Worm (Caenorhabditis elegans): ENCODE data around the gene skr-16.

skr-16 gene

ce11 chrIV:7167983-7168760, at the start of gene skr-16:
Gene skr-16, plus strand, starts transcription at chrIV:7168710.
- TF ChIP-seq dao-5 (tag; optimal IDR thresholded peaks at IDR 0.05) (no peak), him-1 (tag; optimal IDR thresholded peaks at IDR 0.05) (no peak), W03F9.2 (tag; optimal IDR thresholded peaks at IDR 0.05) (no peak)

DNA sequence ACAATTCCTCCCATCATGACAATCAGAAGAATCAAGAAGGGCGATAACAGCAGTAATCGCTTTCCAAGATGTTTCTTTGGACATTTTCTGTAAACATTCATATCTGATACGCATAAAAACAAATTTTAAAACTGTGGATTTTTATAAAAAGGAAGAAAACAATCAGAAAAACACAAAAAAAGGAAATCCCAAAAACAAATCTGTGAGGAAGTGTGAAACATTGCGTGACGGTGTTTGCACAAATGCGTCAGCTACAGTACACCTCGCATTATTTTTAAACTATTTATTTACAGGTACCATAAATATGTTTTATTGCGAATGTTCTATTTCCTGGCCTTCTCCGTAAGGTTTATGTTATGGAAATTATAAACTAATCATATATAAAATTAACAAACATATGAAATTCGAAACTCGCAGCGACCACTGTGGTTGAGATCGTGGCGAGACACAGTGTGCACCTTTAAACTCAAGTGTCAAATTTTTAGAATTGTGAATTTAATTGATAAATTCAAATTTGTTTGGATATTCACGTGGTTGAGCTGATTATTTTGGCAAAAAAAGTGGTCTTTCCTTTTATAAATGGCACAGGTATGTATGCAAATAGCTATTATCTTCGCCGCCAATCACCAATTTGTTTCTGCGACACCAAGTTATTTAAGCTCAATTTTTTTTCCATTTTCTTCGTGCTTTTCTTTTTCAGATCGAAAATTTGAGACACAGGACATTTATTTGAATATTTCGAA, 47.0 kb upstream of the skr-16 start, which contains the start of the genes C34D4.10 and str-48:
Gene C34D4.10 (minus strand): TSS at position 101 of the 743 bp plus-strand sequence.
Gene str-48 (plus strand): TSS at position 693 of the 743 bp plus-strand sequence.
- TF ChIP-seq W03F9.2 (tag; optimal IDR thresholded peaks at IDR 0.05), result no peak
- TF ChIP-seq him-1 (tag; optimal IDR thresholded peaks at IDR 0.05), result no peak
- TF ChIP-seq dao-5 (tag; optimal IDR thresholded peaks at IDR 0.05), result no peak

DNA sequence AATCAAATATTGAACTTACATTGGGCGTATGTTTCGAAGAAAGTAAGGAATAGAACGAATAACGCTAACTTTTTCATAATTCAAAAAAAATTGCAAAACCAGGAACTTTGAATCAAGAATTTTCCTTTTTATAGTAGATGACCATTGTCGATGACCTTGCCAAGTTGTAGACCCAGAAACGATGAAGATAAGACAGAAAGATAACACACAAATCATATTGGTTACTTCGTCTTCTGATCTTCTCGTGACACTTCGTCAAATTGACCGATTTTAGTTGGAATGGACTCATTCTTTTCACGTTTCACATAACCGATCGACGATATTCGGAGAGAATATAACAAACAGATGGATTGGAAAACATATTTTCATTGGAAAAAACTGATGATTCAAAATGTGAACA, 36.7 kb upstream of the skr-16 start, which contains the start of gene grsp-3:
Gene grsp-3 (minus strand): TSS at position 149 of the 400 bp plus-strand sequence.
- TF ChIP-seq him-1 (tag; optimal IDR thresholded peaks at IDR 0.05) (no peak), dao-5 (tag; optimal IDR thresholded peaks at IDR 0.05) (no peak), W03F9.2 (tag; optimal IDR thresholded peaks at IDR 0.05) (no peak)

DNA sequence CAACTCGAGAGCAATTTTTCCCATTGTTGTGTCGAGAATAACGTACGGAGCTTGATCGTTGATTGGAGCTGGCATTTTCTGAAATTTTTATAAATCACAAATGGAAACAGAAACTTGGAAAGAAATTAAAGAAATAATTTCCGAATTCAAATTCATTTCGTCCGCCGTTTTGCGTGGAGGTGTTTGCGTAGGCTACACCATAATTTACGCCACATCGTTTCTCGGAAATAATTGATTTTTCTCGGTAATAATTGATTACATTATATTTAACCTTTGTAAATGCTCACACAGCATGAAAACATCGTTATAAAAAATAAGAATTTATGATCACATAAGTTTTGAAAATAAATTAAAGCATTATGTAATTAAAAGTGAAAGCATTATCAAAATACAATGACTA, 35.4 kb upstream of the skr-16 start, which contains the start of gene cyn-12:
Gene cyn-12 (minus strand): TSS at position 78 of the 400 bp plus-strand sequence.
- TF ChIP-seq him-1 (tag; optimal IDR thresholded peaks at IDR 0.05) (no peak), dao-5 (tag; optimal IDR thresholded peaks at IDR 0.05) (no peak), W03F9.2 (tag; optimal IDR thresholded peaks at IDR 0.05) (no peak)

DNA sequence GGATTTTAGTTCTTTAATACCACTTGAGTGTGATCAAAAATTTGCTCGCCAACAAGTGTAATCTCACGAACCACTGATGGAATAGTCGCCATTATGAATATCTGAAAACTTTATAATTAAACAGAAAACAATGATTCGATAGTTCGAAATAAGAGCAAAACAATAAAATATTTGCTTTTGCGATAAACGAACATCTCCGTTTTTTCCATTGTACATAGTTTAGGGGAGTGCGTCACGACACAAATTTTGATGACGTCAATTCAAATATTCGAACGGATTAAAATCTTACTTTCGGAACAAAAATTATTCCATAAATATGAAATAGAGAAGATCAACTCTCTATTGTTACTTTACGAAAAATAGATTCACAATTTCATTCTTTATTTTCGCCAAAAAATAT, 34.5 kb upstream of the skr-16 start, which contains the start of gene mutd-1:
Gene mutd-1 (minus strand): TSS at position 101 of the 400 bp plus-strand sequence.
- no peak for TF ChIP-seq him-1 (tag; optimal IDR thresholded peaks at IDR 0.05)
- no peak for TF ChIP-seq dao-5 (tag; optimal IDR thresholded peaks at IDR 0.05)
- no peak for TF ChIP-seq W03F9.2 (tag; optimal IDR thresholded peaks at IDR 0.05)

DNA sequence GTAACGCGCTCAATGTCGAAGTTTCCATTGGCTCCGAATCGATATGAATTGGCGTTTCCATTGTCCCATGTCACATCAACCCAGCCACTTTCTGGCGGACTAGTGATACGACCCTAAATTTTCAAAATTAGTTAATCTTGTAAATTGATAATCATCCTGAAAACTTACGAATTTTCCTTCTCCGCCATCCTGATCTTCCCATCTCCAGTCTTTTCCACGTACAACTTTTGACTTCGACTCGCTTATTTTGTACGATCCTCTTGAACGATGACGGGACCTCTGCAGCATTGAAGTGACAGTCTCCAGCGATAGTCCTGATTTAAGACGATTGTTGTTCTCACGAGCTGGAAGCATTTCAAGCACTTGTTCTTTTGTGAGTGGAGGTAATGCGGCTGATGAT, 29.4 kb upstream of the skr-16 start:
- no peak for TF ChIP-seq W03F9.2 (tag; optimal IDR thresholded peaks at IDR 0.05)
- TF ChIP-seq dao-5 (tag; optimal IDR thresholded peaks at IDR 0.05), result no peak
- TF ChIP-seq him-1 (tag; optimal IDR thresholded peaks at IDR 0.05), result no peak

ce11 chrIV:7144670-7145257, 23.7 kb upstream of the skr-16 start, which contains the start of gene hecd-1:
Gene hecd-1, minus strand, starts transcription at chrIV:7144720.
- no peak for TF ChIP-seq him-1 (tag; optimal IDR thresholded peaks at IDR 0.05)
- no peak for TF ChIP-seq W03F9.2 (tag; optimal IDR thresholded peaks at IDR 0.05)
- TF ChIP-seq dao-5 (tag; optimal IDR thresholded peaks at IDR 0.05), result no peak

DNA sequence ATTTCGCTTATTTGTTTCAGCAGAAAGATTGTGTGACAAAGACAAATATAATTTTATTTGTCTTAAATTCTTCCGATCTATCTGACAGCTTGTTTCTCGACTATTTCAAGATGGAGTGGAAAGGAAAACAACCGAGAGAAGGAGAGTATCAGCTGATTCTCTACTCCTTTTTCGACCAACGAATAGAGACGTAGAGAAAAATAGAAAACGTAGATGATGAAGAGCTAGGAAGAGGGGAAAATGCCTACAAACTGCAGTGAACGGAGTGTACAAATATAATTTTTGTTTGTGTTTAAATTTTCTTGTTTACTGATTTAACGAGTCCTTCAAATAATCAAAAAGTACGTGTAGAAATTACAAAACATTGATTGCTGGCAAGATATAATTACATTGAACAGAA, 20.8 kb upstream of the skr-16 start:
- TF ChIP-seq dao-5 (tag; optimal IDR thresholded peaks at IDR 0.05), result no peak
- TF ChIP-seq W03F9.2 (tag; optimal IDR thresholded peaks at IDR 0.05), result peak; percentile 21

DNA sequence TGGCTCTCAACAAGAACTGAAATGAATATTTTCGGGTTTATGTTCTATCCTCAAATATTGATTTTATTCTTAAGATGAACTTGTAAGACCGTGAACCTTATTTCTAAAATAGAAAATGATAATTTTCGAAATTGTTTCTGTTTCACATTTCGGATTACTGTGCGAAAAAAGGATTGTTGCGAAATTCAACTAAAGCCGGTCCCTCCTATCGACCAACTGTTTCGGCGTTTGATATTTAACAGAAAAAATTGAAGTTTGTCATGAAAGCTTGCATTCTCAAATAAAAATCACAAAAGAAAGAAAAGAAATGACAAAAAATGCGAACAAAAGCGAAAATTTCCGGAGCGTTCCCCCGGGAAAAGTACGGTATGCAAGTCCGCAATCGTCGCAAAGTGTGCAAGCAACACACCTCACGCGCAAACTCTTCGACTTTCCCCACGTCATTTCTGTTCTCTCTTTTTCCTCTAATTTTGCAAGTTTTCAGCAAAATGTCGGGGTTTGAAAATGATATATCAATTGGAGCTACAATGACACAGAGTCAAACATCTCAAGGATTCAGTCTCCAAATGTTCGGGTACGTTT, 19.4 kb upstream of the skr-16 start, which contains the start of gene C34D4.4:
Gene C34D4.4 (plus strand): TSS at position 342 of the 582 bp plus-strand sequence.
- TF ChIP-seq him-1 (tag; optimal IDR thresholded peaks at IDR 0.05), result no peak
- TF ChIP-seq dao-5 (tag; optimal IDR thresholded peaks at IDR 0.05), result no peak
- no peak for TF ChIP-seq W03F9.2 (tag; optimal IDR thresholded peaks at IDR 0.05)

DNA sequence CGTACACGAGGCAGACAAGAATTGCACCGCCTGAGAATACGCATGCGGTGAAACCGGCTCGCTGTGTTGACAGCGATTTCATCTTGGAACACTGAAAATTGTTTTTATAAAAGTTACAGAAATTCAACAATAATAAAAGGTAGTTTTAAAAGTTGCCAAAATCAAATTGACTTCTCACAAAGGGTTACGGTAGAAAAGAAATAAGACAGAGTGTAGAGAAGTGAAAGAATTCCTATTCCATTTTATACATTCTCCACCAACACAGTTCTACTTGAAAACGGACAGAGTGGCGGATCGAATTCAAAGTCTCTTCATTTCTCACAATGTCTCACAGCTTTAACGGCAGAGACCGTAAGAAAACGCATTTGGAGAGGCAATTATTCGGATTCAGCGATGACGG, 16.1 kb upstream of the skr-16 start, which contains the start of gene col-113:
Gene col-113 (minus strand): TSS at position 101 of the 400 bp plus-strand sequence.
- no peak for TF ChIP-seq him-1 (tag; optimal IDR thresholded peaks at IDR 0.05)
- no peak for TF ChIP-seq W03F9.2 (tag; optimal IDR thresholded peaks at IDR 0.05)
- no peak for TF ChIP-seq dao-5 (tag; optimal IDR thresholded peaks at IDR 0.05)

DNA sequence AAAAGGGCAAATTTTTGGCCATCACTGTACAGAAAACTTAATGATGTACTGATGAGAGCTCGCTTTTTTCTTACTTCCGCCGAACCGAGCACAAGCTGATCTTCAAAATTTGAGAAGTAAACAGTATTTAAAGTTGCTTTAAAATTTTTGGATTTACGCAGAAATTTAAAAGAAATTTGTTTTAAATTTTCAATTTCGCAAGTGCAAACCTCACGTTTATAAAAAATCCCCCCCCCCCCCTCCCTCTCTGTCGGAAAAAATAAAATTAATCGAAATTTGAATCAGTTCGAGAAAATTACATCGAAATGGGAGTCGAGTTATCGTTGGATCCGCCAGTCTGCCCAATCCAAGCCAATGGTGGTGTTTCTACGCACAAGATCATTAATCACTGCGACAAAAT, 15.1 kb upstream of the skr-16 start, which contains the start of gene C34D4.3:
Gene C34D4.3 (plus strand): TSS at position 301 of the 400 bp plus-strand sequence.
- TF ChIP-seq dao-5 (tag; optimal IDR thresholded peaks at IDR 0.05), result no peak
- no peak for TF ChIP-seq W03F9.2 (tag; optimal IDR thresholded peaks at IDR 0.05)
- no peak for TF ChIP-seq him-1 (tag; optimal IDR thresholded peaks at IDR 0.05)

DNA sequence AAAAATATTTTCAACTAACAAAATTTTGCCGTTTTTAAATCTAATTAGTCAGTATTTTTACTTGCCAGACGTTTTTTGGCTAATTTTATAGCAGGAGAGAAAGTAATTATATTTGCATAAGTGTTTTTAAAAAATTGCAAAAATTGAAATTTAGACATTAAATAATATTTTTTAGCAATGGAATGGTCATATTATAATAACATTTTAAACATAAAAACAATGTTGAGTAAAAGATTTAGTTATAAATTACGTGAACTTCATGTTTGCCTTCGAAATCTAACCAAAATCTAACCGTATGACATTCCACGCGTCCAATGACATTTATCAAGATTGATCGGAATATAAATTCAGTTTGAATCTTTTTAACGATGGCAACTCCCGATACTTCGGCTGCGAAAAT, 14.2 kb upstream of the skr-16 start, which contains the start of gene C34D4.2:
Gene C34D4.2 (plus strand): TSS at position 301 of the 400 bp plus-strand sequence.
- TF ChIP-seq him-1 (tag; optimal IDR thresholded peaks at IDR 0.05), result no peak
- no peak for TF ChIP-seq W03F9.2 (tag; optimal IDR thresholded peaks at IDR 0.05)
- no peak for TF ChIP-seq dao-5 (tag; optimal IDR thresholded peaks at IDR 0.05)

DNA sequence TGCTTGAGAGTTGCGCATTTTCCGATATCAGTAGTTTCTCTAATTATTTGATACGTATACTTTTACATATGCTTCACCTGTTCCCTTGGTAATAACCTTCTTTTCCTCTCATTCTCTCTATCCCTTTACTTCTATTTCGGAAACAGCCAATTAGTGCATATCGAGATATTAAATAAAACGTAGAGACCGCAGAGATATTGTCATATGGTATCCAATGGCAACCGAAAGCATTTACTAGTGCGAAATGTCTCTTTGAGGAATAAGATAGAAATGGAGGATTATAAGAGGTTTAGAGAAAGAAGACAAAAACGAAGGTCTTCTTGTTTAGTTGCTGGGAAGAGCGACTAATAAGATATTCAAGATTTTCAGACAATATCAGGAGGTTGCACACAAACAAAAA, 12.2 kb upstream of the skr-16 start, which contains the start of gene maph-9:
Gene maph-9 (plus strand): TSS at position 273 of the 400 bp plus-strand sequence.
- TF ChIP-seq dao-5 (tag; optimal IDR thresholded peaks at IDR 0.05) (no peak), W03F9.2 (tag; optimal IDR thresholded peaks at IDR 0.05) (no peak), him-1 (tag; optimal IDR thresholded peaks at IDR 0.05) (no peak)
